Worm (Caenorhabditis elegans): ENCODE measurements around the gene lyst-1.

ce11 chrX:12081250-12081649 is 59.7 kb downstream of the lyst-1 start:
- TF ChIP-seq nhr-77 (tag; optimal IDR thresholded peaks at IDR 0.05) (no peak), unc-62 (GFP tag; optimal IDR thresholded peaks at IDR 0.05) (no peak)
